Worm (Caenorhabditis elegans) whole organism, L1 larva: ENCODE data around the gene Y50D4A.4.

ENCODE experiments used
- C04F5.9 ChIP-seq: sonication (generic microtip); optimal IDR thresholded peaks from 2 replicates; lab custom pipeline; 2016; ENCODE audit warnings: missing genetic modification characterization, missing compliant biosample characterization
- C34B4.2 ChIP-seq: sonication (generic microtip); optimal IDR thresholded peaks from 2 replicates; lab custom pipeline; 2017; ENCODE audit warnings: mild to moderate bottlenecking, missing genetic modification characterization, missing compliant biosample characterization
- F16B12.6 ChIP-seq: fragments of 150-350 bp; optimal IDR thresholded peaks from 2 replicates; lab custom pipeline; 2014; ENCODE audit warnings: missing biosample characterization, missing genetic modification characterization
- Y116A8C.19 ChIP-seq: sonication (generic microtip); optimal IDR thresholded peaks from 2 replicates; lab custom pipeline; 2016; ENCODE audit warnings: missing compliant biosample characterization, missing genetic modification characterization, borderline replicate concordance
- aly-2 ChIP-seq: fragments of 150-350 bp; optimal IDR thresholded peaks from 2 replicates; lab custom pipeline; 2014; ENCODE audit warnings: missing biosample characterization, missing genetic modification characterization
- ceh-63 ChIP-seq: fragments of 200-800 bp; sonication (Bioruptor generic); optimal IDR thresholded peaks from 2 replicates; lab custom pipeline; 2018; ENCODE audit warnings: mild to moderate bottlenecking, missing genetic modification characterization, missing compliant biosample characterization
- ceh-90 ChIP-seq: sonication (generic microtip); optimal IDR thresholded peaks from 2 replicates; lab custom pipeline; 2016; ENCODE audit warnings: missing genetic modification characterization, missing compliant biosample characterization
- dpl-1 ChIP-seq, 3 experiments: fragments of 150-350 bp in 2 of 3; sonication (generic microtip) in 1 of 3; optimal IDR thresholded peaks; 2 replicates each; lab custom pipeline; 2014 to 2017; ENCODE audit warnings: missing biosample characterization in 3 of 3, missing genetic modification characterization in 3 of 3, missing genetic modification reagents in 3 of 3
- efl-1 ChIP-seq, 4 experiments: fragments of 150-350 bp; optimal IDR thresholded peaks in 3 of 4; peaks in 1 of 4; 1 replicate in 1 of 4; 2 replicates in 3 of 4; lab custom pipeline; 2014; ENCODE audit warnings: missing biosample characterization in 2 of 4, missing genetic modification characterization in 2 of 4, missing genetic modification reagents in 2 of 4
- efl-3 ChIP-seq: fragments of 200-800 bp; sonication (Bioruptor generic); optimal IDR thresholded peaks from 2 replicates; lab custom pipeline; 2018; ENCODE audit warnings: mild to moderate bottlenecking, missing genetic modification characterization, missing compliant biosample characterization
- egl-27 ChIP-seq, 2 experiments: fragments of 150-350 bp in 1 of 2; sonication (generic microtip); optimal IDR thresholded peaks; 3 replicates each; lab custom pipeline; 2017 to 2018; ENCODE audit warnings: missing biosample characterization in 2 of 2, missing genetic modification characterization in 2 of 2, missing genetic modification reagents in 2 of 2
- fkh-10 ChIP-seq: sonication (generic microtip); optimal IDR thresholded peaks from 2 replicates; lab custom pipeline; 2017; ENCODE audit warnings: missing biosample characterization, missing genetic modification reagents, missing genetic modification characterization
- fkh-8 ChIP-seq: sonication (generic microtip); optimal IDR thresholded peaks from 2 replicates; lab custom pipeline; 2016; ENCODE audit warnings: mild to moderate bottlenecking, missing genetic modification characterization, missing compliant biosample characterization
- grh-1 ChIP-seq: fragments of 200-800 bp; sonication (Bioruptor generic); IDR thresholded peaks from 2 replicates; pipeline ENCODE4 v1.3.6; 2022; ENCODE audit warnings: missing genetic modification reagents, missing genetic modification characterization, missing compliant biosample characterization
- hlh-17 ChIP-seq: fragments of 200-800 bp; sonication (Bioruptor generic); optimal IDR thresholded peaks from 2 replicates; lab custom pipeline; 2018; ENCODE audit warnings: missing genetic modification characterization, mild to moderate bottlenecking, missing compliant biosample characterization, moderate library complexity, borderline replicate concordance
- hpl-2 ChIP-seq: fragments of 150-350 bp; optimal IDR thresholded peaks from 2 replicates; lab custom pipeline; 2014; ENCODE audit warnings: missing biosample characterization, missing genetic modification reagents, missing genetic modification characterization
- irx-1 ChIP-seq: sonication (generic microtip); optimal IDR thresholded peaks from 2 replicates; lab custom pipeline; 2016; ENCODE audit warnings: missing genetic modification characterization, missing compliant biosample characterization
- lin-14 ChIP-seq: fragments of 200-800 bp; sonication (Bioruptor generic); optimal IDR thresholded peaks from 2 replicates; lab custom pipeline; 2018; ENCODE audit warnings: mild to moderate bottlenecking, missing genetic modification characterization, moderate library complexity, missing compliant biosample characterization
- lin-15B ChIP-seq: fragments of 150-350 bp; sonication (generic microtip); optimal IDR thresholded peaks from 3 replicates; lab custom pipeline; 2014; ENCODE audit warnings: missing biosample characterization, missing genetic modification characterization
- lir-3 ChIP-seq: sonication (generic microtip); optimal IDR thresholded peaks from 2 replicates; lab custom pipeline; 2016; ENCODE audit warnings: mild to moderate bottlenecking, missing genetic modification characterization, moderate library complexity, missing compliant biosample characterization; ENCODE audit not compliant: poor library complexity
- lsy-2 ChIP-seq, 2 experiments: fragments of 150-350 bp; optimal IDR thresholded peaks; 2 replicates each; lab custom pipeline; 2014; ENCODE audit warnings: missing biosample characterization in 2 of 2, missing genetic modification characterization in 2 of 2
- mdl-1 ChIP-seq, 2 experiments: fragments of 150-350 bp; optimal IDR thresholded peaks; 2 replicates each; lab custom pipeline; 2014 to 2017; ENCODE audit warnings: missing biosample characterization in 2 of 2, missing genetic modification characterization in 2 of 2, inconsistent platforms in 1 of 2
- mep-1 ChIP-seq: fragments of 150-350 bp; optimal IDR thresholded peaks from 2 replicates; lab custom pipeline; 2014; ENCODE audit warnings: missing biosample characterization, missing genetic modification characterization
- nhr-12 ChIP-seq: sonication (generic microtip); optimal IDR thresholded peaks from 2 replicates; lab custom pipeline; 2017; ENCODE audit warnings: missing biosample characterization, missing genetic modification characterization
- nhr-19 ChIP-seq: fragments of 200-800 bp; sonication (Bioruptor generic); conservative IDR thresholded peaks from 2 replicates; pipeline ENCODE4 v1.3.6; 2022; ENCODE audit warnings: missing genetic modification characterization, missing compliant biosample characterization
- nhr-71 ChIP-seq: sonication (generic microtip); optimal IDR thresholded peaks from 2 replicates; lab custom pipeline; 2016; ENCODE audit warnings: mild to moderate bottlenecking, missing genetic modification characterization, moderate library complexity, missing compliant biosample characterization
- nhr-84 ChIP-seq: sonication (generic microtip); optimal IDR thresholded peaks from 2 replicates; lab custom pipeline; 2017; ENCODE audit warnings: missing biosample characterization, missing genetic modification characterization
- nhr-85 ChIP-seq: sonication (generic microtip); peaks from one replicate; lab custom pipeline; 2016; ENCODE audit warnings: missing genetic modification characterization, inconsistent platforms, missing compliant biosample characterization
- pag-3 ChIP-seq: sonication (generic microtip); optimal IDR thresholded peaks from 2 replicates; lab custom pipeline; 2017; ENCODE audit warnings: missing genetic modification characterization, mild to moderate bottlenecking, missing compliant biosample characterization, antibody characterized with exemption, borderline replicate concordance; ENCODE audit not compliant: insufficient read depth
- rnt-1 ChIP-seq: sonication (generic microtip); optimal IDR thresholded peaks from 2 replicates; lab custom pipeline; 2016; ENCODE audit warnings: mild to moderate bottlenecking, missing genetic modification characterization, moderate library complexity, missing compliant biosample characterization
- skn-1 ChIP-seq: fragments of 150-350 bp; optimal IDR thresholded peaks from 2 replicates; lab custom pipeline; 2014; ENCODE audit warnings: missing biosample characterization, missing genetic modification characterization
- snu-23 ChIP-seq: sonication (generic microtip); optimal IDR thresholded peaks from 2 replicates; lab custom pipeline; 2016; ENCODE audit warnings: missing genetic modification characterization, missing compliant biosample characterization
- sup-37 ChIP-seq: fragments of 200-800 bp; sonication (Bioruptor generic); optimal IDR thresholded peaks from 2 replicates; lab custom pipeline; 2018; ENCODE audit warnings: mild to moderate bottlenecking, missing genetic modification characterization, missing compliant biosample characterization
- swsn-7 ChIP-seq: sonication (generic microtip); optimal IDR thresholded peaks from 2 replicates; lab custom pipeline; 2016; ENCODE audit warnings: missing genetic modification characterization, missing compliant biosample characterization
- unc-130 ChIP-seq: fragments of 150-350 bp; optimal IDR thresholded peaks from 2 replicates; lab custom pipeline; 2017; ENCODE audit warnings: missing biosample characterization, missing genetic modification characterization, inconsistent platforms
- vab-15 ChIP-seq: sonication (generic microtip); optimal IDR thresholded peaks from 2 replicates; lab custom pipeline; 2017; ENCODE audit warnings: missing genotype, mild to moderate bottlenecking, missing genetic modification characterization, missing compliant biosample characterization
- zag-1 ChIP-seq: fragments of 150-350 bp; optimal IDR thresholded peaks from 2 replicates; lab custom pipeline; 2014; ENCODE audit warnings: missing biosample characterization, missing genetic modification characterization
- zip-4 ChIP-seq: fragments of 200-800 bp; sonication (Bioruptor generic); optimal IDR thresholded peaks from 2 replicates; lab custom pipeline; 2018; ENCODE audit warnings: mild to moderate bottlenecking, missing genetic modification characterization, moderate library complexity, missing compliant biosample characterization
- ztf-11 ChIP-seq, 2 experiments: sonication (generic microtip); optimal IDR thresholded peaks; 2 replicates each; lab custom pipeline; 2016 to 2017; ENCODE audit warnings: missing genetic modification characterization in 2 of 2, missing biosample characterization in 1 of 2, missing compliant biosample characterization in 1 of 2

The Y50D4A.4 gene

ce11 chrV:1232574-1232973 is 36.6 kb upstream of the Y50D4A.4 start:
- TF ChIP-seq zag-1 (tag; lab: Kevin White, UChicago) (no peak), ceh-63 (GFP tag; lab: Kevin White, UChicago) (no peak), nhr-85 (tag; lab: Kevin White, UChicago) (peak; percentile 29), dpl-1 (GFP tag; optimal IDR thresholded peaks at IDR 0.05; lab: Kevin White, UChicago) (no peak)

DNA sequence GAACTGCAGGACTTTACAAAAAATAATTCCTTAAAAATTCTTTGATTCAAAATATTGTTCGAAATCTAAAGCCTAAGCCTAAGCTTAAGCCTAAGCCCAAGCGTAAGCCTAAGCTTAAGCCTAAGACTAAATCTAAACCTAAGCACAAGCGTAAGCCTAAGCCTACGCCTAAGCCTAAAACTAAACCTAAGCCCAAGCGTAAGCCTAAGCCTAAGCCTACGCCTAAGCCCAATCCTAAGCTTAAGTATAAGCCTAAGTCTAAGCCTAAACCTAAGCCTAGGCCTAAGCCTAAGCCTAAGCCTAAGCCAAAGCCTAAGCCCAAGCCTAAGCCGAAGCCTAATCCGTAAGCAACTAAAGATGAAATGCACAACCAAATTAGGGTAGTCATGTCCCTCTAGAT is 34.6 kb upstream of the Y50D4A.4 start:
- no peak for TF ChIP-seq swsn-7 (tag; lab: Kevin White, UChicago)
- no peak for TF ChIP-seq zip-4
- TF ChIP-seq egl-27 (tag; optimal IDR thresholded peaks at IDR 0.05; lab: Kevin White, UChicago): no peak
- TF ChIP-seq lsy-2 (tag; optimal IDR thresholded peaks at IDR 0.05; lab: Kevin White, UChicago): no peak
- no peak for TF ChIP-seq nhr-84
- no peak for TF ChIP-seq ztf-11 (tag; optimal IDR thresholded peaks at IDR 0.05; lab: Kevin White, UChicago)
- no peak for TF ChIP-seq pag-3
- TF ChIP-seq lin-14 (GFP tag; lab: Kevin White, UChicago): no peak
- TF ChIP-seq fkh-10 (GFP tag; lab: Kevin White, UChicago): no peak
- TF ChIP-seq F16B12.6 (tag; lab: Kevin White, UChicago): no peak
- no peak for TF ChIP-seq irx-1 (tag; lab: Kevin White, UChicago)
- TF ChIP-seq efl-3 (GFP tag; lab: Kevin White, UChicago): no peak
- no peak for TF ChIP-seq lir-3 (tag; lab: Kevin White, UChicago)
- no peak for TF ChIP-seq fkh-8 (tag; lab: Kevin White, UChicago)
- TF ChIP-seq rnt-1 (tag; lab: Kevin White, UChicago): no peak
- TF ChIP-seq Y116A8C.19 (tag; lab: Kevin White, UChicago): no peak

DNA sequence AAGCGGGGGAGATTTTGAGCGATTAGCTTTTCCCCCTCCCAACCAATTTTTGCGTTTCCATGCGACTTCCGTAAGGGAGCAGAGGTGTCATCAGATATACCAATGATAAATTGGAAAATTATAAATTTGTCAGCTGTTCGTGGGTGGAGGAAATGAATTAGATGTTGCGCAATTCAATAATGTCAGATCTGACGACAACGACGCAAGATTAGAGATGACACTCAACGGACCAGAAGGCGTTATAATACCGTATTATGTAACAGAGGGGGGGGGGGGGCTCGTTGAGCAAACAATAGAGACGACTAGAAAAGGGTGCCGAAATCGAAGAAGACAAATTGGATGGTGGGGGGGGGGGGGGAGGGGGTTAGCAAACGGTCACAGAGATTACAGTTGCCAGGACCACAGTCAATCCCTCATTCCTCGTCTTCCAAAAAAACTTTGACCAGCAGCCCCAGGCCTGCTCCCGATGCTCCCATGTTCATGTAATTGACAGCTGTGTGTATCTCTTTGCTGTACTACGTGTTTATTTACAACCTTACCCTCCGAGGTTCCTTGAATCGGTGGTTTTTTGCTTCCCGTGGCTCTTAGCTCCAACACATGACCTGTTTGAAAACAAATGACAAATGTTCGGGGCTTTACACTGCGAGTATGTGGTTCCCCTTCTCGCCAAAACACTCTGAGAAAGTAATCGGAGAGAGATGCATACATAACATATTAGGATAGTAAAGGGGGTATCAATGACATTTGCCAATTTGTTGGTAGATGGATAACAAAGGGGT is 33.1 kb upstream of the Y50D4A.4 start:
- TF ChIP-seq vab-15 (no peak), nhr-12 (no peak), F16B12.6 (tag; lab: Kevin White, UChicago) (no peak), lsy-2 (tag; optimal IDR thresholded peaks at IDR 0.05; lab: Kevin White, UChicago) (peak in 1 of 2 experiments; percentile 36), lin-15B (tag; lab: Kevin White, UChicago) (no peak), mep-1 (tag; lab: Kevin White, UChicago) (no peak), efl-1 (optimal IDR thresholded peaks at IDR 0.05; lab: Kevin White, UChicago) (no peak), efl-1 (GFP tag; optimal IDR thresholded peaks at IDR 0.05 in 1 of 2; lab: Kevin White, UChicago) (peak in 1 of 2 experiments; percentile 42), lin-14 (GFP tag; lab: Kevin White, UChicago) (peak; percentile 88), ceh-90 (no peak), nhr-19 (GFP tag; lab: Robert Waterston, UW) (peak; percentile 20; the same call in 1 of the 2 replicates), nhr-85 (tag; lab: Kevin White, UChicago) (no peak), grh-1 (GFP tag; lab: Robert Waterston, UW) (no peak), nhr-71 (peak; percentile 53), unc-130 (tag; lab: Kevin White, UChicago) (peak; percentile 36), egl-27 (tag; optimal IDR thresholded peaks at IDR 0.05; lab: Kevin White, UChicago) (no peak), aly-2 (no peak), snu-23 (GFP tag; lab: Kevin White, UChicago) (no peak), C34B4.2 (tag; lab: Kevin White, UChicago) (no peak), hpl-2 (GFP tag; lab: Kevin White, UChicago) (no peak), irx-1 (tag; lab: Kevin White, UChicago) (no peak), hlh-17 (GFP tag; lab: Kevin White, UChicago) (no peak), C04F5.9 (tag; lab: Kevin White, UChicago) (no peak), rnt-1 (tag; lab: Kevin White, UChicago) (peak; percentile 71), sup-37 (no peak), skn-1 (no peak), zip-4 (no peak), mdl-1 (tag; optimal IDR thresholded peaks at IDR 0.05; lab: Kevin White, UChicago) (peak in 1 of 2 experiments; percentile 27)
- TF ChIP-seq, all 84 proteins: peak for 8
